Worm (Caenorhabditis elegans) whole organism, L1 larva: ENCODE measurements around the gene Y39A3A.4.

Experiments
- aha-1 ChIP-seq: fragments of 150-350 bp; optimal IDR thresholded peaks from 2 replicates; lab custom pipeline; 2014; ENCODE audit warnings: missing biosample characterization, missing genetic modification characterization
- alr-1 ChIP-seq: fragments of 200-800 bp; sonication (Bioruptor generic); optimal IDR thresholded peaks from 2 replicates; lab custom pipeline; 2018; ENCODE audit warnings: borderline replicate concordance, mild to moderate bottlenecking, missing genetic modification characterization, missing compliant biosample characterization
- aly-2 ChIP-seq: fragments of 150-350 bp; optimal IDR thresholded peaks from 2 replicates; lab custom pipeline; 2014; ENCODE audit warnings: missing biosample characterization, missing genetic modification characterization
- ceh-82 ChIP-seq, 3 experiments: fragments of 150-350 bp in 1 of 3; sonication (generic microtip) in 2 of 3; optimal IDR thresholded peaks; 2 replicates each; lab custom pipeline; 2014 to 2017; ENCODE audit warnings: missing biosample characterization in 3 of 3, missing genetic modification characterization in 3 of 3
- ceh-90 ChIP-seq: sonication (generic microtip); optimal IDR thresholded peaks from 2 replicates; lab custom pipeline; 2016; ENCODE audit warnings: missing genetic modification characterization, missing compliant biosample characterization
- efl-1 ChIP-seq, 4 experiments: fragments of 150-350 bp; optimal IDR thresholded peaks in 3 of 4; peaks in 1 of 4; 1 replicate in 1 of 4; 2 replicates in 3 of 4; lab custom pipeline; 2014; ENCODE audit warnings: missing biosample characterization in 2 of 4, missing genetic modification characterization in 2 of 4, missing genetic modification reagents in 2 of 4
- egl-13 ChIP-seq: sonication (generic microtip); optimal IDR thresholded peaks from 2 replicates; lab custom pipeline; 2016; ENCODE audit warnings: missing genotype, missing genetic modification reagents, missing genetic modification characterization, missing compliant biosample characterization
- egl-27 ChIP-seq, 2 experiments: fragments of 150-350 bp in 1 of 2; sonication (generic microtip); optimal IDR thresholded peaks; 3 replicates each; lab custom pipeline; 2017 to 2018; ENCODE audit warnings: missing biosample characterization in 2 of 2, missing genetic modification characterization in 2 of 2, missing genetic modification reagents in 2 of 2
- elt-2 ChIP-seq: sonication (generic microtip); optimal IDR thresholded peaks from 2 replicates; lab custom pipeline; 2016; ENCODE audit warnings: missing genetic modification characterization, mild to moderate bottlenecking, inconsistent platforms, missing compliant biosample characterization, missing genetic modification reagents
- elt-3 ChIP-seq, 6 experiments: fragments of 150-350 bp in 1 of 6; sonication (generic microtip); optimal IDR thresholded peaks; 2 replicates each; lab custom pipeline; 2017 to 2018; ENCODE audit warnings: missing biosample characterization in 6 of 6, missing genetic modification characterization in 6 of 6, inconsistent platforms in 1 of 6
- fkh-4 ChIP-seq: sonication (generic microtip); optimal IDR thresholded peaks from 2 replicates; lab custom pipeline; 2016; ENCODE audit warnings: missing compliant biosample characterization, missing genetic modification characterization, borderline replicate concordance
- hpl-2 ChIP-seq: fragments of 150-350 bp; optimal IDR thresholded peaks from 2 replicates; lab custom pipeline; 2014; ENCODE audit warnings: missing biosample characterization, missing genetic modification reagents, missing genetic modification characterization
- jun-1 ChIP-seq: fragments of 150-350 bp; optimal IDR thresholded peaks from 2 replicates; lab custom pipeline; 2014; ENCODE audit warnings: missing biosample characterization, missing genetic modification reagents, missing genetic modification characterization
- lin-13 ChIP-seq: fragments of 150-350 bp; optimal IDR thresholded peaks from 2 replicates; lab custom pipeline; 2014; ENCODE audit warnings: missing biosample characterization, missing genetic modification reagents, missing genetic modification characterization
- lin-14 ChIP-seq: fragments of 200-800 bp; sonication (Bioruptor generic); optimal IDR thresholded peaks from 2 replicates; lab custom pipeline; 2018; ENCODE audit warnings: mild to moderate bottlenecking, missing genetic modification characterization, moderate library complexity, missing compliant biosample characterization
- lin-15B ChIP-seq: fragments of 150-350 bp; sonication (generic microtip); optimal IDR thresholded peaks from 3 replicates; lab custom pipeline; 2014; ENCODE audit warnings: missing biosample characterization, missing genetic modification characterization
- lin-39 ChIP-seq: fragments of 150-350 bp; optimal IDR thresholded peaks from 2 replicates; lab custom pipeline; 2014; ENCODE audit warnings: missing biosample characterization, missing genetic modification reagents, missing genetic modification characterization
- lsy-2 ChIP-seq, 2 experiments: fragments of 150-350 bp; optimal IDR thresholded peaks; 2 replicates each; lab custom pipeline; 2014; ENCODE audit warnings: missing biosample characterization in 2 of 2, missing genetic modification characterization in 2 of 2
- mef-2 ChIP-seq: fragments of 150-350 bp; optimal IDR thresholded peaks from 2 replicates; lab custom pipeline; 2014; ENCODE audit warnings: missing biosample characterization, missing genetic modification characterization
- nhr-19 ChIP-seq: fragments of 200-800 bp; sonication (Bioruptor generic); conservative IDR thresholded peaks from 2 replicates; pipeline ENCODE4 v1.3.6; 2022; ENCODE audit warnings: missing genetic modification characterization, missing compliant biosample characterization
- nhr-20 ChIP-seq: sonication (generic microtip); optimal IDR thresholded peaks from 2 replicates; lab custom pipeline; 2016; ENCODE audit warnings: mild to moderate bottlenecking, missing genetic modification characterization, missing compliant biosample characterization
- nhr-28 ChIP-seq: fragments of 150-350 bp; optimal IDR thresholded peaks from 2 replicates; lab custom pipeline; 2014; ENCODE audit warnings: missing biosample characterization, missing genetic modification characterization
- nhr-47 ChIP-seq: sonication (generic microtip); optimal IDR thresholded peaks from 2 replicates; lab custom pipeline; 2016; ENCODE audit warnings: mild to moderate bottlenecking, missing genetic modification characterization, moderate library complexity, missing compliant biosample characterization
- nhr-76 ChIP-seq: sonication (generic microtip); optimal IDR thresholded peaks from 2 replicates; lab custom pipeline; 2017; ENCODE audit warnings: missing biosample characterization, missing genetic modification characterization
- nhr-77 ChIP-seq: fragments of 150-350 bp; optimal IDR thresholded peaks from 2 replicates; lab custom pipeline; 2014; ENCODE audit warnings: missing biosample characterization, missing genetic modification characterization
- nhr-84 ChIP-seq: sonication (generic microtip); optimal IDR thresholded peaks from 2 replicates; lab custom pipeline; 2017; ENCODE audit warnings: missing biosample characterization, missing genetic modification characterization
- nhr-85 ChIP-seq: sonication (generic microtip); peaks from one replicate; lab custom pipeline; 2016; ENCODE audit warnings: missing genetic modification characterization, inconsistent platforms, missing compliant biosample characterization
- pax-3 ChIP-seq: fragments of 200-800 bp; sonication (Bioruptor generic); optimal IDR thresholded peaks from 2 replicates; lab custom pipeline; 2018; ENCODE audit warnings: mild to moderate bottlenecking, missing genetic modification characterization, moderate library complexity, missing compliant biosample characterization
- pqm-1 ChIP-seq: sonication (generic microtip); optimal IDR thresholded peaks from 3 replicates; lab custom pipeline; 2017; ENCODE audit warnings: missing biosample characterization, missing genetic modification characterization
- skn-1 ChIP-seq: fragments of 150-350 bp; optimal IDR thresholded peaks from 2 replicates; lab custom pipeline; 2014; ENCODE audit warnings: missing biosample characterization, missing genetic modification characterization
- snu-23 ChIP-seq: sonication (generic microtip); optimal IDR thresholded peaks from 2 replicates; lab custom pipeline; 2016; ENCODE audit warnings: missing genetic modification characterization, missing compliant biosample characterization
- sptf-1 ChIP-seq: fragments of 150-350 bp; optimal IDR thresholded peaks from 2 replicates; lab custom pipeline; 2014; ENCODE audit warnings: missing biosample characterization, missing genetic modification characterization
- sup-37 ChIP-seq: fragments of 200-800 bp; sonication (Bioruptor generic); optimal IDR thresholded peaks from 2 replicates; lab custom pipeline; 2018; ENCODE audit warnings: mild to moderate bottlenecking, missing genetic modification characterization, missing compliant biosample characterization
- unc-30 ChIP-seq: sonication (generic microtip); optimal IDR thresholded peaks from 2 replicates; lab custom pipeline; 2017; ENCODE audit warnings: missing biosample characterization, missing genetic modification characterization
- vab-15 ChIP-seq: sonication (generic microtip); optimal IDR thresholded peaks from 2 replicates; lab custom pipeline; 2017; ENCODE audit warnings: missing genotype, mild to moderate bottlenecking, missing genetic modification characterization, missing compliant biosample characterization
- xbp-1 ChIP-seq: sonication (generic microtip); optimal IDR thresholded peaks from 2 replicates; lab custom pipeline; 2016; ENCODE audit warnings: missing genetic modification characterization, missing compliant biosample characterization
- ztf-11 ChIP-seq, 2 experiments: sonication (generic microtip); optimal IDR thresholded peaks; 2 replicates each; lab custom pipeline; 2016 to 2017; ENCODE audit warnings: missing genetic modification characterization in 2 of 2, missing biosample characterization in 1 of 2, missing compliant biosample characterization in 1 of 2

The Y39A3A.4 gene

ce11 chrIII:2099808-2100366 is 23.5 kb upstream of the Y39A3A.4 start:
- no peak for TF ChIP-seq efl-1 (optimal IDR thresholded peaks at IDR 0.05; lab: Kevin White, UChicago)
- peak in 1 of 2 experiments; percentile 22 for TF ChIP-seq efl-1 (GFP tag; optimal IDR thresholded peaks at IDR 0.05 in 1 of 2; lab: Kevin White, UChicago)
- TF ChIP-seq pax-3 (tag; lab: Kevin White, UChicago): no peak
- no peak for TF ChIP-seq aha-1 (tag; lab: Kevin White, UChicago)
- no peak for TF ChIP-seq nhr-19 (GFP tag; lab: Robert Waterston, UW)
- peak; percentile 19 for TF ChIP-seq elt-2
- no peak for TF ChIP-seq lin-39 (tag; lab: Kevin White, UChicago)
- no peak for TF ChIP-seq aly-2 (tag; lab: Kevin White, UChicago)
- no peak for TF ChIP-seq hpl-2 (GFP tag; lab: Kevin White, UChicago)
- peak; percentile 6 for TF ChIP-seq jun-1 (tag; lab: Kevin White, UChicago)
- no peak for TF ChIP-seq nhr-85 (tag; lab: Kevin White, UChicago)

DNA sequence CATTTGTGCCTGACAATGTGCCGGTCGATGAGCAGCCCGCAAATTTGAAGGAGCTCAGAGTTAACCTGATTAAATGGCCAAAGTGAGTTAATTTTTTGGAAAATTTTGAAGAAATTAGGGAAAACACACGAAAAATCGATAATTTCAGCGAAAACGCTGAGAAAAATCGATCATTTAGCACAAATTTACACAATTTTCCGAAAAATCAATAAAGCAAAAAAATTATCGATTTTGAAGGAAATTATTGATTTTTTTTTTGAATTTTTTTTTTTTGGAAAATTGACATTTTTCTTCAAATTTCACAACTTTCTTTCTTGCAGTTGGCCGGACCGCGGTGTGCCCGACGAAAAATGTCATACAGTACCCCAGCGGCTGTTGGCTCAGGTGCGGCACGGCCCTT is 21.8 kb upstream of the Y39A3A.4 start:
- no peak for TF ChIP-seq nhr-85 (tag; lab: Kevin White, UChicago)
- no peak for TF ChIP-seq vab-15 (tag; lab: Kevin White, UChicago)
- TF ChIP-seq pax-3 (tag; lab: Kevin White, UChicago): no peak
- TF ChIP-seq nhr-28 (tag; lab: Kevin White, UChicago): no peak
- TF ChIP-seq egl-27 (tag; optimal IDR thresholded peaks at IDR 0.05; lab: Kevin White, UChicago): no peak
- TF ChIP-seq lin-39 (tag; lab: Kevin White, UChicago): no peak
- TF ChIP-seq ceh-82 (tag; optimal IDR thresholded peaks at IDR 0.05; lab: Kevin White, UChicago): no peak
- TF ChIP-seq sup-37 (GFP tag; lab: Kevin White, UChicago): no peak
- no peak for TF ChIP-seq elt-3 (tag; optimal IDR thresholded peaks at IDR 0.05; lab: Kevin White, UChicago)
- no peak for TF ChIP-seq fkh-4
- no peak for TF ChIP-seq nhr-84 (tag; lab: Kevin White, UChicago)
- no peak for TF ChIP-seq nhr-77 (tag; lab: Kevin White, UChicago)
- no peak for TF ChIP-seq skn-1 (tag; lab: Kevin White, UChicago)
- TF ChIP-seq nhr-20 (tag; lab: Kevin White, UChicago): no peak
- TF ChIP-seq nhr-47: no peak
- TF ChIP-seq ceh-90 (tag; lab: Kevin White, UChicago): no peak
- TF ChIP-seq nhr-76: no peak
- no peak for TF ChIP-seq lsy-2 (tag; optimal IDR thresholded peaks at IDR 0.05; lab: Kevin White, UChicago)
- TF ChIP-seq mef-2 (tag; lab: Kevin White, UChicago): no peak
- no peak for TF ChIP-seq alr-1
- TF ChIP-seq, all 84 proteins: peak for 0

DNA sequence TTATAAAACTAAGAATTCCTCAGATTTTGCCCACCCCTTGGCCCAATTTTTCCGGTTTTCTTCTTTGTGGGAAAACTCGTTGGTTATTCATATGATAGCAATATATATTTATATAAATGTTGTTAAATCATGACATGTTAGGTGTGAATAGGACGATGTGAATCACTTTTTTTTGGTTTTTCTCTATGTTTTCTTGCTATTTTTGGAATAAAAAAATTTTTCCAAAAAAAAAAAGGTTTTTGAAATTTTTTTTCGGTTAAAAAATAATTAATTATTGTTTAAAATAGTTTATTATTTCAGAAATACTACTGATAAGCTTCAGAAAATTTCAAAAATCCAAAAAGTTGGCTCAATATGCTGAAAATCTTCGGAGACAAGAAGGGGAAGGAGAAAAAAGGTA is 16.0 kb upstream of the Y39A3A.4 start, which contains the start of gene Y48G9A.9:
Y48G9A.9 (plus strand) TSS at position 301 of the 400 bp plus-strand sequence.
- TF ChIP-seq nhr-85 (tag; lab: Kevin White, UChicago): no peak
- no peak for TF ChIP-seq lsy-2 (tag; optimal IDR thresholded peaks at IDR 0.05; lab: Kevin White, UChicago)
- no peak for TF ChIP-seq ztf-11 (tag; optimal IDR thresholded peaks at IDR 0.05; lab: Kevin White, UChicago)
- no peak for TF ChIP-seq lin-13 (GFP tag; lab: Kevin White, UChicago)
- TF ChIP-seq nhr-84 (tag; lab: Kevin White, UChicago): no peak
- TF ChIP-seq pqm-1 (tag; lab: Kevin White, UChicago): no peak
- TF ChIP-seq lin-14 (GFP tag; lab: Kevin White, UChicago): no peak
- no peak for TF ChIP-seq nhr-19 (GFP tag; lab: Robert Waterston, UW)
- no peak for TF ChIP-seq unc-30 (tag; lab: Kevin White, UChicago)
- TF ChIP-seq egl-13 (tag; lab: Kevin White, UChicago): no peak
- no peak for TF ChIP-seq lin-15B
- TF ChIP-seq jun-1 (tag; lab: Kevin White, UChicago): no peak
- no peak for TF ChIP-seq snu-23
- no peak for TF ChIP-seq xbp-1 (tag; lab: Kevin White, UChicago)
- no peak for TF ChIP-seq nhr-47
- no peak for TF ChIP-seq sptf-1 (tag; lab: Kevin White, UChicago)
